Worm (Caenorhabditis elegans) whole organism, young adult: Measurements from ENCODE around the gene idpp-11.

Source experiments
- B0019.2 ChIP-seq: fragments of 200-800 bp; sonication (Bioruptor generic); conservative IDR thresholded peaks from 2 replicates; pipeline ENCODE4 v1.3.6; 2022; ENCODE audit warnings: missing genetic modification reagents, missing genetic modification characterization, missing compliant biosample characterization
- C06A6.2 ChIP-seq: fragments of 200-800 bp; sonication (Bioruptor generic); conservative IDR thresholded peaks from 2 replicates; pipeline ENCODE4 v1.3.6; 2022; ENCODE audit warnings: missing genetic modification characterization, missing compliant biosample characterization
- F23B12.7 ChIP-seq: sonication (generic microtip); optimal IDR thresholded peaks from 2 replicates; lab custom pipeline; 2017; ENCODE audit warnings: missing genetic modification characterization, mild to moderate bottlenecking, missing compliant biosample characterization, antibody characterized with exemption, moderate library complexity; ENCODE audit not compliant: insufficient read depth
- F39B2.1 ChIP-seq: fragments of 200-800 bp; sonication (Bioruptor generic); IDR thresholded peaks from 2 replicates; pipeline ENCODE4 v1.3.6; 2022; ENCODE audit warnings: missing genetic modification reagents, missing genetic modification characterization, missing compliant biosample characterization
- F49E8.2 ChIP-seq: sonication (generic microtip); optimal IDR thresholded peaks from 3 replicates; lab custom pipeline; 2017; ENCODE audit warnings: missing genetic modification characterization, mild to moderate bottlenecking, missing compliant biosample characterization, antibody characterized with exemption, moderate library complexity; ENCODE audit not compliant: insufficient read depth
- F57C9.4 ChIP-seq: sonication (generic microtip); optimal IDR thresholded peaks from 2 replicates; lab custom pipeline; 2017; ENCODE audit warnings: mild to moderate bottlenecking, missing genetic modification characterization, missing compliant biosample characterization
- T26A5.8 ChIP-seq: sonication (generic microtip); optimal IDR thresholded peaks from 2 replicates; lab custom pipeline; 2016; ENCODE audit warnings: missing genetic modification characterization, missing compliant biosample characterization
- Y53F4B.3 ChIP-seq: fragments of 200-800 bp; sonication (Bioruptor generic); IDR thresholded peaks from 2 replicates; pipeline ENCODE4 v1.3.6; 2022; ENCODE audit warnings: missing genetic modification reagents, missing genetic modification characterization, missing compliant biosample characterization
- ZK185.1 ChIP-seq: sonication (generic microtip); optimal IDR thresholded peaks from 2 replicates; lab custom pipeline; 2016; ENCODE audit warnings: mild to moderate bottlenecking, missing genetic modification characterization, missing compliant biosample characterization; ENCODE audit not compliant: poor library complexity, severe bottlenecking
- ama-1 ChIP-seq, 3 experiments: fragments of 150-350 bp in 1 of 3; sonication (generic microtip) in 2 of 3; optimal IDR thresholded peaks; 2 replicates each; lab custom pipeline; 2014 to 2018; ENCODE audit warnings: missing biosample characterization in 2 of 3, missing genetic modification characterization in 2 of 3, missing genetic modification reagents in 2 of 3
- aptf-3 ChIP-seq: fragments of 200-800 bp; sonication (Bioruptor generic); IDR thresholded peaks from 2 replicates; pipeline ENCODE4 v1.3.6; 2022; ENCODE audit warnings: missing genetic modification characterization, missing compliant biosample characterization
- attf-3 ChIP-seq: fragments of 200-800 bp; sonication (Bioruptor generic); conservative IDR thresholded peaks from 2 replicates; pipeline ENCODE4 v1.3.6; 2022; ENCODE audit warnings: missing genetic modification reagents, missing genetic modification characterization, missing compliant biosample characterization
- attf-6 ChIP-seq: fragments of 200-800 bp; sonication (Bioruptor generic); IDR thresholded peaks from 2 replicates; pipeline ENCODE4 v1.3.6; 2022; ENCODE audit warnings: missing genetic modification reagents, missing genetic modification characterization, missing compliant biosample characterization
- ceh-79 ChIP-seq: sonication (generic microtip); optimal IDR thresholded peaks from 2 replicates; lab custom pipeline; 2017; ENCODE audit warnings: mild to moderate bottlenecking, missing genetic modification characterization, missing compliant biosample characterization
- chd-7 ChIP-seq: sonication (generic microtip); optimal IDR thresholded peaks from 2 replicates; lab custom pipeline; 2016; ENCODE audit warnings: mild to moderate bottlenecking, missing genetic modification characterization, moderate library complexity, missing compliant biosample characterization
- dox-1 ChIP-seq: fragments of 200-800 bp; sonication (Bioruptor generic); IDR thresholded peaks from 2 replicates; pipeline ENCODE4 v1.3.6; 2022; ENCODE audit warnings: missing genetic modification reagents, missing genetic modification characterization, missing compliant biosample characterization
- dpff-1 ChIP-seq: sonication (generic microtip); optimal IDR thresholded peaks from 2 replicates; lab custom pipeline; 2017; ENCODE audit warnings: mild to moderate bottlenecking, missing genetic modification characterization, missing compliant biosample characterization
- dpl-1 ChIP-seq: fragments of 150-350 bp; optimal IDR thresholded peaks from 2 replicates; lab custom pipeline; 2014; ENCODE audit warnings: missing biosample characterization, missing genetic modification reagents, missing genetic modification characterization
- egl-44 ChIP-seq: fragments of 200-800 bp; sonication (Bioruptor generic); IDR thresholded peaks from 2 replicates; pipeline ENCODE4 v1.3.6; 2022; ENCODE audit warnings: missing genetic modification reagents, missing genetic modification characterization, missing compliant biosample characterization
- ets-4 ChIP-seq: fragments of 200-800 bp; sonication (Bioruptor generic); optimal IDR thresholded peaks from 2 replicates; lab custom pipeline; 2018; ENCODE audit warnings: mild to moderate bottlenecking, missing genetic modification characterization, missing compliant biosample characterization
- hlh-26 ChIP-seq: fragments of 200-800 bp; sonication (Bioruptor generic); conservative IDR thresholded peaks from 2 replicates; pipeline ENCODE4 v1.3.6; 2022; ENCODE audit warnings: missing genetic modification reagents, missing genetic modification characterization, missing compliant biosample characterization
- hmg-1.2 ChIP-seq: fragments of 200-800 bp; sonication (Bioruptor generic); IDR thresholded peaks from 2 replicates; pipeline ENCODE4 v1.3.6; 2022; ENCODE audit warnings: missing genetic modification reagents, missing genetic modification characterization, missing compliant biosample characterization
- hsf-1 ChIP-seq: fragments of 200-800 bp; sonication (Bioruptor generic); IDR thresholded peaks from 2 replicates; pipeline ENCODE4 v1.3.6; 2022; ENCODE audit warnings: missing genetic modification reagents, missing genetic modification characterization, missing compliant biosample characterization
- lag-1 ChIP-seq: fragments of 200-800 bp; sonication (Bioruptor generic); IDR thresholded peaks from 2 replicates; pipeline ENCODE4 v1.3.6; 2022; ENCODE audit warnings: missing genetic modification reagents, missing genetic modification characterization, missing compliant biosample characterization
- let-607 ChIP-seq, 2 experiments: fragments of 200-800 bp in 1 of 2; sonication (Bioruptor generic) in 1 of 2; sonication (generic microtip) in 1 of 2; optimal IDR thresholded peaks; 2 replicates each; lab custom pipeline; 2016 to 2018; ENCODE audit warnings: mild to moderate bottlenecking in 2 of 2, missing compliant biosample characterization in 2 of 2, missing genetic modification characterization in 2 of 2, moderate library complexity in 2 of 2, missing genotype in 1 of 2
- lin-35 ChIP-seq, 3 experiments: fragments of 150-350 bp in 2 of 3; sonication (generic microtip) in 1 of 3; optimal IDR thresholded peaks; 2 replicates each; lab custom pipeline; 2014 to 2018; ENCODE audit warnings: missing biosample characterization in 3 of 3, missing genetic modification characterization in 3 of 3, missing genetic modification reagents in 3 of 3
- lin-40 ChIP-seq: sonication (generic microtip); optimal IDR thresholded peaks from 2 replicates; lab custom pipeline; 2016; ENCODE audit warnings: missing genetic modification characterization, mild to moderate bottlenecking, missing compliant biosample characterization, missing genotype, missing genetic modification reagents
- lin-54 ChIP-seq: fragments of 200-800 bp; sonication (Bioruptor generic); optimal IDR thresholded peaks from 2 replicates; lab custom pipeline; 2018; ENCODE audit warnings: mild to moderate bottlenecking, missing genetic modification characterization, missing compliant biosample characterization
- lsl-1 ChIP-seq: fragments of 200-800 bp; sonication (Bioruptor generic); optimal IDR thresholded peaks from 2 replicates; lab custom pipeline; 2018; ENCODE audit warnings: mild to moderate bottlenecking, missing genetic modification characterization, moderate library complexity, missing compliant biosample characterization
- lsy-27 ChIP-seq: sonication (generic microtip); optimal IDR thresholded peaks from 2 replicates; lab custom pipeline; 2017; ENCODE audit warnings: missing genetic modification characterization, mild to moderate bottlenecking, missing compliant biosample characterization, antibody characterized with exemption, missing genotype, borderline replicate concordance; ENCODE audit not compliant: insufficient read depth
- madf-3 ChIP-seq: fragments of 200-800 bp; sonication (Bioruptor generic); IDR thresholded peaks from 2 replicates; pipeline ENCODE4 v1.3.6; 2022; ENCODE audit warnings: missing genetic modification reagents, missing genetic modification characterization, missing compliant biosample characterization
- nhr-27 ChIP-seq: fragments of 200-800 bp; sonication (Bioruptor generic); optimal IDR thresholded peaks from 2 replicates; lab custom pipeline; 2018; ENCODE audit warnings: mild to moderate bottlenecking, missing genetic modification characterization, moderate library complexity, missing compliant biosample characterization
- nhr-80 ChIP-seq: sonication (generic microtip); optimal IDR thresholded peaks from 2 replicates; lab custom pipeline; 2016; ENCODE audit warnings: missing genetic modification characterization, missing compliant biosample characterization
- nhr-90 ChIP-seq: sonication (generic microtip); optimal IDR thresholded peaks from 2 replicates; lab custom pipeline; 2016; ENCODE audit warnings: missing genotype, mild to moderate bottlenecking, missing genetic modification characterization, missing compliant biosample characterization
- rec-8 ChIP-seq, 2 experiments: sonication (generic microtip); optimal IDR thresholded peaks; 2 replicates each; lab custom pipeline; 2016; ENCODE audit warnings: mild to moderate bottlenecking in 2 of 2, missing genetic modification characterization in 2 of 2, missing genetic modification reagents in 2 of 2, missing genotype in 2 of 2, missing biosample characterization in 1 of 2, missing compliant biosample characterization in 1 of 2, moderate library complexity in 1 of 2
- rpc-1 ChIP-seq, 2 experiments: fragments of 150-350 bp in 1 of 2; sonication (generic microtip) in 1 of 2; optimal IDR thresholded peaks; 2 replicates each; lab custom pipeline; 2014 to 2018; ENCODE audit warnings: missing biosample characterization in 1 of 2, missing genetic modification characterization in 1 of 2, missing genetic modification reagents in 1 of 2, missing genotype in 1 of 2
- sdz-38 ChIP-seq: sonication (generic microtip); optimal IDR thresholded peaks from 2 replicates; lab custom pipeline; 2016; ENCODE audit warnings: missing genotype, missing genetic modification characterization, missing compliant biosample characterization
- sea-2 ChIP-seq: fragments of 200-800 bp; sonication (Bioruptor generic); IDR thresholded peaks from 2 replicates; pipeline ENCODE4 v1.3.6; 2022; ENCODE audit warnings: missing genetic modification characterization, missing compliant biosample characterization
- snpc-1.3 ChIP-seq: sonication (generic microtip); optimal IDR thresholded peaks from 2 replicates; lab custom pipeline; 2017; ENCODE audit warnings: missing genetic modification characterization, mild to moderate bottlenecking, missing compliant biosample characterization, antibody characterized with exemption, moderate library complexity, missing genotype, missing genetic modification reagents; ENCODE audit not compliant: insufficient read depth
- snpc-3.4 ChIP-seq: sonication (generic microtip); optimal IDR thresholded peaks from 2 replicates; lab custom pipeline; 2017; ENCODE audit warnings: missing genetic modification characterization, mild to moderate bottlenecking, missing compliant biosample characterization, antibody characterized with exemption, moderate library complexity, missing genotype, missing genetic modification reagents
- tbp1 ChIP-seq: fragments of 200-800 bp; sonication (Bioruptor generic); optimal IDR thresholded peaks from 2 replicates; lab custom pipeline; 2018; ENCODE audit warnings: mild to moderate bottlenecking, missing genetic modification characterization, missing compliant biosample characterization
- tbx-9 ChIP-seq: sonication (generic microtip); optimal IDR thresholded peaks from 2 replicates; lab custom pipeline; 2016; ENCODE audit warnings: borderline replicate concordance, missing genetic modification characterization, inconsistent platforms, missing compliant biosample characterization
- unc-130 ChIP-seq: sonication (generic microtip); optimal IDR thresholded peaks from 2 replicates; lab custom pipeline; 2016; ENCODE audit warnings: missing genetic modification reagents, missing genetic modification characterization, missing compliant biosample characterization
- unc-62 ChIP-seq: fragments of 150-350 bp; optimal IDR thresholded peaks from 2 replicates; lab custom pipeline; 2014; ENCODE audit warnings: missing biosample characterization, missing genetic modification reagents, missing genetic modification characterization
- zim-3 ChIP-seq: sonication (generic microtip); optimal IDR thresholded peaks from 2 replicates; lab custom pipeline; 2017; ENCODE audit warnings: mild to moderate bottlenecking, missing genetic modification characterization, moderate library complexity, missing compliant biosample characterization
- ztf-18 ChIP-seq: sonication (generic microtip); optimal IDR thresholded peaks from 2 replicates; lab custom pipeline; 2016; ENCODE audit warnings: missing genotype, mild to moderate bottlenecking, missing genetic modification characterization, missing compliant biosample characterization

idpp-11 gene

DNA sequence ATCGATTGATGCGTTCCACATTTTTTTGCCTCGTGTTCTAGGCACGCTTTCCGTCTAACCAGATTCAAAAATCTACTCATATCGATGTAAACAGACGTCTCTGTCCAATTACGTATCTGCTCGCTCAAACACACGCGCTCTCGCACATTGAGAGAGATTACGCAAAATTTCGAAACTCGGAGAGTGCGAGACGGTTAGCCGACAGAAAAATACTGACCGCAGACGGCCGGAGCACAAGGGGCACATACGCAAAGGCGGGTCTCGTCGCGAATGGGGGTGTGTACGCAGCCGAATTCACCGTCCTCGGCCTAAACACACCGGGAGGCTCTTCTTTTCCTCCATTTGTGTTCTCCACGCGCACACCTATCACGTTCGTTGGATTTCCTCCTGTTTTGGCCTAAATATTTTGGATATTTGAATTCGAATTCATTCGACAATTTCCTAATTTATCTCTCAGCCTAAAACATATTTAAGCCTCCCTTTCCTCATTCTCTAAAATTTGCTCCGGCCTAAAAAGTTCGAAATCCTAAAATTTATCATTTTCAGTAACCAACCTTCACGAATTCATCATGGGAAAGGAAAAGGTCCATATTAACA, 19.1 kb upstream of the idpp-11 start, which contains the start of gene eef-1A.2 (continued):
- peak; percentile 73 for TF ChIP-seq nhr-90 (tag; lab: Kevin White, UChicago)
- TF ChIP-seq dox-1 (GFP tag; lab: Robert Waterston, UW) = peak; percentile 93
- TF ChIP-seq F23B12.7 (tag; lab: Kevin White, UChicago) = no peak
- TF ChIP-seq nhr-27 (tag; lab: Kevin White, UChicago) = no peak
- TF ChIP-seq dpl-1 (GFP tag; lab: Kevin White, UChicago) = no peak
- TF ChIP-seq ZK185.1 (tag; lab: Kevin White, UChicago) = peak; percentile 78
- TF ChIP-seq F39B2.1 (GFP tag; lab: Robert Waterston, UW) = no peak
- TF ChIP-seq B0019.2 (GFP tag; lab: Robert Waterston, UW) = no peak
- TF ChIP-seq hmg-1.2 = peak; percentile 83
- TF ChIP-seq unc-62 (GFP tag; lab: Kevin White, UChicago) = peak; percentile 67
- TF ChIP-seq hsf-1 (GFP tag; lab: Robert Waterston, UW) = no peak
- TF ChIP-seq snpc-1.3 (tag; lab: Kevin White, UChicago) = no peak
- no peak for TF ChIP-seq zim-3 (tag; lab: Kevin White, UChicago)
- TF ChIP-seq attf-6 = no peak
- TF ChIP-seq ceh-79 (tag; lab: Kevin White, UChicago) = no peak
- peak; percentile 66 for TF ChIP-seq tbp1 (GFP tag; lab: Kevin White, UChicago)
- TF ChIP-seq lag-1 = no peak
- peak; percentile 97 for TF ChIP-seq nhr-80 (tag; lab: Kevin White, UChicago)
- TF ChIP-seq F49E8.2 (tag; lab: Kevin White, UChicago) = no peak
- TF ChIP-seq T26A5.8 = no peak
- no peak for TF ChIP-seq rpc-1 (optimal IDR thresholded peaks at IDR 0.05; lab: Kevin White, UChicago)
- no peak for TF ChIP-seq rpc-1 (tag; optimal IDR thresholded peaks at IDR 0.05; lab: Kevin White, UChicago)
- TF ChIP-seq tbx-9 (tag; lab: Kevin White, UChicago) = no peak
- no peak for TF ChIP-seq Y53F4B.3 (GFP tag; lab: Robert Waterston, UW)
- no peak for TF ChIP-seq rec-8 (tag; optimal IDR thresholded peaks at IDR 0.05; lab: Kevin White, UChicago)
- no peak for TF ChIP-seq lsl-1 (GFP tag; lab: Kevin White, UChicago)
- no peak for TF ChIP-seq snpc-3.4 (tag; lab: Kevin White, UChicago)
- peak; percentile 85 for TF ChIP-seq C06A6.2
- no peak for TF ChIP-seq ama-1 (optimal IDR thresholded peaks at IDR 0.05; lab: Kevin White, UChicago)
- peak in 1 of 2 experiments; percentile 7 for TF ChIP-seq ama-1 (GFP tag; optimal IDR thresholded peaks at IDR 0.05; lab: Kevin White, UChicago)
- no peak for TF ChIP-seq F57C9.4 (tag; lab: Kevin White, UChicago)
- TF ChIP-seq unc-130 (GFP tag; lab: Kevin White, UChicago) = no peak
- TF ChIP-seq egl-44 (GFP tag; lab: Robert Waterston, UW) = peak; percentile 86
- peak; percentile 46 for TF ChIP-seq ets-4 (GFP tag; lab: Kevin White, UChicago)
- TF ChIP-seq lsy-27 (tag; lab: Kevin White, UChicago) = no peak
- TF ChIP-seq hlh-26 (GFP tag; lab: Robert Waterston, UW) = no peak
- peak; percentile 89 for TF ChIP-seq chd-7 (tag; lab: Kevin White, UChicago)
- TF ChIP-seq madf-3 (GFP tag; lab: Robert Waterston, UW) = 0 out of 2 replicates have a peak, but pooled peaks have one; percentile 44
- peak; percentile 75 for TF ChIP-seq lin-54 (GFP tag; lab: Kevin White, UChicago)
- TF ChIP-seq dpff-1 (tag; lab: Kevin White, UChicago) = no peak
- no peak for TF ChIP-seq attf-3 (GFP tag; lab: Robert Waterston, UW)
- peak in 1 of 3 experiments; percentile 78 for TF ChIP-seq lin-35 (GFP tag; optimal IDR thresholded peaks at IDR 0.05; lab: Kevin White, UChicago)
- peak; percentile 93 for TF ChIP-seq lin-40 (tag; lab: Kevin White, UChicago)
- TF ChIP-seq aptf-3 (GFP tag; lab: Robert Waterston, UW) = no peak
- peak; percentile 66 to 84 for TF ChIP-seq let-607 (tag; optimal IDR thresholded peaks at IDR 0.05; lab: Kevin White, UChicago)
- TF ChIP-seq ztf-18 (tag; lab: Kevin White, UChicago) = peak; percentile 63
- TF ChIP-seq sea-2 (GFP tag; lab: Robert Waterston, UW) = no peak
- TF ChIP-seq sdz-38 = no peak
